Worm (Caenorhabditis elegans) whole organism, early embryonic: ENCODE measurements around the gene vps-32.1.

Experiments
- B0310.2 ChIP-seq: sonication (generic microtip); optimal IDR thresholded peaks from 2 replicates; lab custom pipeline; 2016; ENCODE audit warnings: mild to moderate bottlenecking, missing genetic modification characterization, missing compliant biosample characterization
- F13C5.2 ChIP-seq: sonication (generic microtip); optimal IDR thresholded peaks from 2 replicates; lab custom pipeline; 2017; ENCODE audit warnings: mild to moderate bottlenecking, missing genetic modification characterization, inconsistent platforms, missing compliant biosample characterization
- aly-1 ChIP-seq: sonication (generic microtip); optimal IDR thresholded peaks from 2 replicates; lab custom pipeline; 2016; ENCODE audit warnings: missing genetic modification characterization, missing compliant biosample characterization
- ama-1 ChIP-seq: fragments of 150-350 bp; optimal IDR thresholded peaks from 2 replicates; lab custom pipeline; 2014
- ceh-13 ChIP-seq: fragments of 200-800 bp; sonication (Bioruptor generic); optimal IDR thresholded peaks from 2 replicates; lab custom pipeline; 2018; ENCODE audit warnings: mild to moderate bottlenecking, missing genetic modification characterization, missing compliant biosample characterization
- ceh-36 ChIP-seq: sonication (generic microtip); optimal IDR thresholded peaks from 2 replicates; lab custom pipeline; 2016; ENCODE audit warnings: missing genetic modification characterization, inconsistent platforms, missing compliant biosample characterization
- ets-7 ChIP-seq: sonication (generic microtip); optimal IDR thresholded peaks from 2 replicates; lab custom pipeline; 2016; ENCODE audit warnings: missing genotype, missing genetic modification characterization, missing compliant biosample characterization
- flt-1 ChIP-seq: fragments of 200-800 bp; sonication (Bioruptor generic); IDR thresholded peaks from 2 replicates; pipeline ENCODE4 v1.3.6; 2022; ENCODE audit warnings: missing genetic modification characterization, missing compliant biosample characterization
- hmbx-1 ChIP-seq: sonication (generic microtip); optimal IDR thresholded peaks from 2 replicates; lab custom pipeline; 2016; ENCODE audit warnings: mild to moderate bottlenecking, missing genetic modification characterization, missing compliant biosample characterization
- hmg-4 ChIP-seq: fragments of 200-800 bp; sonication (Bioruptor generic); optimal IDR thresholded peaks from 2 replicates; lab custom pipeline; 2018; ENCODE audit warnings: mild to moderate bottlenecking, missing genetic modification characterization, missing compliant biosample characterization
- hnd-1 ChIP-seq: sonication (generic microtip); optimal IDR thresholded peaks from 2 replicates; lab custom pipeline; 2016; ENCODE audit warnings: missing genetic modification characterization, missing compliant biosample characterization
- pes-1 ChIP-seq: fragments of 200-800 bp; sonication (Bioruptor generic); IDR thresholded peaks from 2 replicates; pipeline ENCODE4 v1.3.6; 2022; ENCODE audit warnings: missing genetic modification reagents, missing genetic modification characterization, missing compliant biosample characterization
- scrt-1 ChIP-seq: fragments of 200-800 bp; sonication (Bioruptor generic); IDR thresholded peaks from 2 replicates; pipeline ENCODE4 v1.3.6; 2022; ENCODE audit warnings: missing genetic modification characterization, missing compliant biosample characterization
- sea-1 ChIP-seq: fragments of 200-800 bp; sonication (Bioruptor generic); conservative IDR thresholded peaks from 2 replicates; pipeline ENCODE4 v1.3.6; 2022; ENCODE audit warnings: missing genetic modification characterization, missing compliant biosample characterization
- tbx-11 ChIP-seq: fragments of 200-800 bp; sonication (Bioruptor generic); IDR thresholded peaks from 2 replicates; pipeline ENCODE4 v1.3.6; 2022; ENCODE audit warnings: missing genetic modification characterization, missing compliant biosample characterization
- tbx-37 ChIP-seq: fragments of 200-800 bp; sonication (Bioruptor generic); conservative IDR thresholded peaks from 2 replicates; pipeline ENCODE4 v1.3.6; 2022; ENCODE audit warnings: missing genetic modification reagents, missing genetic modification characterization, missing compliant biosample characterization
- tra-4 ChIP-seq: sonication (generic microtip); optimal IDR thresholded peaks from 2 replicates; lab custom pipeline; 2017; ENCODE audit warnings: missing genetic modification characterization, missing compliant biosample characterization

The vps-32.1 gene

DNA sequence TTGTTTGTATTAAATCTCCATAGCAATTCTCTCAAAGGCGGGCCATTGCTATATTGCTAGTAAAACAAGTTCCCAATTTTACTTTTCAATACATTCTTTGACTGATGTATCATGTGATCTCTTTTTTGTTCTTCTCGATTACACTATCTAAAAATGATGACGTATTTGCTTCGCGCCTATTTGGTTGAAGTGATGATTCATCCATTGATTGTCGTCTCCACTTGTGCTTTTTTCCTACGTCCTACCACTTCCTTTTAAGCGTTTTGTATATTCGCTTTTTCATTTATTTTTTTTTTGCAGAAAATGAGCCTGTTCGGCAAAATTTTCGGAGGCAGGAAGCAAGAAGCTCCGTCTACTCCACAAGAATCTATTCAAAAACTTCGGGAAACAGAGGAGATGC, at the start of gene vps-32.1:
vps-32.1 (plus strand) TSS at position 301 of the 400 bp plus-strand sequence.
- no peak for TF ChIP-seq hmg-4 (GFP tag; lab: Kevin White, UChicago)
- no peak for TF ChIP-seq scrt-1
- TF ChIP-seq hmbx-1 (tag; lab: Kevin White, UChicago), result no peak
- TF ChIP-seq ama-1, result no peak
- no peak for TF ChIP-seq pes-1 (GFP tag; lab: Robert Waterston, UW)
- no peak for TF ChIP-seq B0310.2 (tag; lab: Kevin White, UChicago)
- no peak for TF ChIP-seq ceh-36 (tag; lab: Kevin White, UChicago)
- TF ChIP-seq ceh-13 (GFP tag; lab: Kevin White, UChicago), result no peak
- no peak for TF ChIP-seq tbx-11
- no peak for TF ChIP-seq hnd-1 (tag; lab: Kevin White, UChicago)
- TF ChIP-seq sea-1, result no peak
- no peak for TF ChIP-seq flt-1
- no peak for TF ChIP-seq tra-4
- TF ChIP-seq tbx-37 (GFP tag; lab: Robert Waterston, UW), result no peak
- TF ChIP-seq F13C5.2 (tag; lab: Kevin White, UChicago), result no peak
- no peak for TF ChIP-seq aly-1 (tag; lab: Kevin White, UChicago)
- TF ChIP-seq ets-7 (tag; lab: Kevin White, UChicago), result no peak

- TF ChIP-seq ceh-13 (GFP tag; lab: Kevin White, UChicago) (no peak), hmbx-1 (tag; lab: Kevin White, UChicago) (no peak), ama-1 (no peak), F13C5.2 (tag; lab: Kevin White, UChicago) (no peak), pes-1 (GFP tag; lab: Robert Waterston, UW) (no peak), tra-4 (no peak), hnd-1 (tag; lab: Kevin White, UChicago) (no peak), scrt-1 (no peak), aly-1 (tag; lab: Kevin White, UChicago) (no peak), hmg-4 (GFP tag; lab: Kevin White, UChicago) (no peak), flt-1 (no peak), sea-1 (no peak), B0310.2 (tag; lab: Kevin White, UChicago) (no peak), tbx-37 (GFP tag; lab: Robert Waterston, UW) (no peak), ets-7 (tag; lab: Kevin White, UChicago) (no peak)
Measured at ce11 chrII:6544842-6545410, 44.6 kb upstream of the vps-32.1 start, which contains the start of gene lron-15. Gene lron-15, minus strand, starts transcription at chrII:6544892.

DNA sequence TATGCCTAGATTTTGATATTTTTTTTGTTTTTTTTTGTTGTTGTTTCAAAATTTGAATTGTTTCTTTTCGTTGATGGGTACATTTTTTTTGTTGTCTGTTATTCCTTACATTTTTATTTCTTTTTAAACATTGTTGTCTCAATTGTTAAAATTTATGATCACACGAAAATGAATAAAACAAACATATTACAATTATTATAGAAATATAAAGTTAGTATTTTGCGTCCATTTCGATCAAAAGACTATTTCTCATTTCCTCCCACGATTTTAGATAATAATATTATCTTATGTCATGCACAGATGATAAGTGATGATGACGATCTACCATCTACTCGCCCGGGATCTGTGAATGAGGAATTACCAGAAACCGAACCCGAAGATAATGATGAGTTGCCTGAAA, 34.8 kb upstream of the vps-32.1 start, which contains the start of gene wrn-1:
wrn-1 (plus strand) TSS at position 301 of the 400 bp plus-strand sequence.
- TF ChIP-seq hmg-4 (GFP tag; lab: Kevin White, UChicago), result no peak
- TF ChIP-seq F13C5.2 (tag; lab: Kevin White, UChicago), result no peak
- TF ChIP-seq scrt-1, result no peak
- TF ChIP-seq tra-4, result no peak
- TF ChIP-seq sea-1, result no peak
- no peak for TF ChIP-seq B0310.2 (tag; lab: Kevin White, UChicago)
- TF ChIP-seq hnd-1 (tag; lab: Kevin White, UChicago), result no peak
- TF ChIP-seq hmbx-1 (tag; lab: Kevin White, UChicago), result no peak
- no peak for TF ChIP-seq aly-1 (tag; lab: Kevin White, UChicago)
- TF ChIP-seq tbx-37 (GFP tag; lab: Robert Waterston, UW), result no peak
- TF ChIP-seq tbx-11, result no peak
- TF ChIP-seq ets-7 (tag; lab: Kevin White, UChicago), result no peak

DNA sequence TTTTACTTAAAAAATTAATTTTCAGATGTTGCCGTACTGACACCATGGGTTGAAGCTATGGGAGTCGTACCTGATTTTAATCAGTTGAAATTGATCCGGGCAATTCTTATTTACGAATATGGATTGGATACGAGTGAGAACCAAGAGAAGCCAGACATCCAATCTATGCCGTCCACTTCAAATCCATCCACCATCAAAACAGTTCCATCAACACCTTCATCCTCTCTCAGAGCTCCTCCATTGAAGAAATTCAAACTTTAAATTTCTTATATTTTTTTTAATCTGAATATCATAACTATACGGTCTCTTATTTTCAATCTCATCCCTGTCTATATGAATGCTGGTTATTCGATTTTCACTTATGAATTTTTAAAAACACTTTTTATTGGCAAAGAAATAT, 30.6 kb upstream of the vps-32.1 start:
- TF ChIP-seq hnd-1 (tag; lab: Kevin White, UChicago), result no peak
- TF ChIP-seq ama-1, result no peak

- TF ChIP-seq aly-1 (tag; lab: Kevin White, UChicago), result no peak
- TF ChIP-seq sea-1, result no peak
Measured at ce11 chrII:6560291-6560690, 29.2 kb upstream of the vps-32.1 start.

DNA sequence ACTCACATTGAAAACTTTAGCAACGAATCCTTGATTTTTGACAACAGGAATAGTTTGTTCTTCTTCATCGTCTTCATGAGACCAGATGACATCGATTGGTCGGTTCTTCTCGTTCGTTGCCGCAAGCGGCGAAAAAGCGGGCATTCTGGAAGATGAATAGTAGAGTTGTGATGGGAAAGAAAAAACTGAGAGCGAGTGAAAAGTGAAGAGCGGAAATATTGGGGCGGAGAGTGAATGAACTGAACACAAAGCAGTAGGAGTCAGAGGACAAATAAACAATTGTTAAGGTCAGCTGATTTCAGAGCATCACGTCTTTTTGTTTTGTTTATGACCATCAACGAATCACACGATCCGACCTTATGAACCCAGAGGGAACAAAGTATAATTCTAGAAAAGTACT, 28.2 kb upstream of the vps-32.1 start, which contains the start of gene F18C5.10:
F18C5.10 (minus strand) TSS at position 145 of the 400 bp plus-strand sequence.
- TF ChIP-seq hnd-1 (tag; lab: Kevin White, UChicago), result no peak
- TF ChIP-seq hmg-4 (GFP tag; lab: Kevin White, UChicago), result no peak
- no peak for TF ChIP-seq tra-4
- no peak for TF ChIP-seq sea-1
- TF ChIP-seq hmbx-1 (tag; lab: Kevin White, UChicago), result no peak
- no peak for TF ChIP-seq tbx-11
- TF ChIP-seq F13C5.2 (tag; lab: Kevin White, UChicago), result no peak
- TF ChIP-seq aly-1 (tag; lab: Kevin White, UChicago), result no peak
- TF ChIP-seq ceh-36 (tag; lab: Kevin White, UChicago), result no peak
- TF ChIP-seq flt-1, result no peak

- TF ChIP-seq scrt-1 (no peak), flt-1 (no peak)
Measured at ce11 chrII:6562203-6562867, 27.2 kb upstream of the vps-32.1 start.

DNA sequence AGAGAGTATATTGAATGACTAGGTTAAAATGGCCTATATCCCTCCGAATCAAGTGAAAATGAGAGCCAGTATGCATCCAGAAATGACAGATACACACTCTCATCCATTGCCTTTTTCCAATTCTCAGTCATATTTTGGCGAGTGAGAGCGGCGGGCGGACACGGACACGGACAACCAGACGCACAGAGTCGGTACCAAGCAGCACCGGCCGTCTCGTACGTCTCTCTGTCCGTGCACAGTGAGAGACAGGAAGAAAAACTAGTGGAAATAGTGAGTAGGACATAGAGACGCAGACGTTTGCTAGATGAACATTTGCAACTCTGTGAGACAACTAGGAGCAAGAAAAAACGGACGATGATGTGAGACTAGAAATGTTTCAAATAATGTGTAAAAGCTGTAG, 26.3 kb upstream of the vps-32.1 start:
- TF ChIP-seq scrt-1, result no peak
- no peak for TF ChIP-seq hnd-1 (tag; lab: Kevin White, UChicago)
